Worm (Caenorhabditis elegans) whole organism, mixed stage, embryonic: ENCODE results near the gene crt-1.

Experiments
- ceh-39 ChIP-seq: fragments of 150-350 bp; optimal IDR thresholded peaks from 2 replicates; lab custom pipeline; 2014; ENCODE audit warnings: missing biosample characterization, missing genetic modification characterization
- ceh-43 ChIP-seq: fragments of 200-800 bp; sonication (Bioruptor generic); optimal IDR thresholded peaks from 2 replicates; lab custom pipeline; 2018; ENCODE audit warnings: mild to moderate bottlenecking, missing genetic modification characterization, moderate library complexity, missing compliant biosample characterization
- elt-1 ChIP-seq: sonication (generic microtip); optimal IDR thresholded peaks from 2 replicates; lab custom pipeline; 2017; ENCODE audit warnings: missing genetic modification characterization, mild to moderate bottlenecking, missing compliant biosample characterization, antibody characterized with exemption, moderate library complexity, borderline replicate concordance; ENCODE audit not compliant: insufficient read depth
- elt-3 ChIP-seq: fragments of 150-350 bp; optimal IDR thresholded peaks from 2 replicates; lab custom pipeline; 2014; ENCODE audit warnings: missing biosample characterization, missing genetic modification characterization
- nhr-28 ChIP-seq: fragments of 150-350 bp; optimal IDR thresholded peaks from 2 replicates; lab custom pipeline; 2014; ENCODE audit warnings: missing biosample characterization, missing genetic modification characterization
- nhr-76 ChIP-seq: sonication (generic microtip); optimal IDR thresholded peaks from 2 replicates; lab custom pipeline; 2017; ENCODE audit warnings: missing biosample characterization, missing genetic modification characterization
- ztf-11 ChIP-seq: fragments of 150-350 bp; optimal IDR thresholded peaks from 2 replicates; lab custom pipeline; 2014; ENCODE audit warnings: missing biosample characterization, missing genetic modification characterization

DNA sequence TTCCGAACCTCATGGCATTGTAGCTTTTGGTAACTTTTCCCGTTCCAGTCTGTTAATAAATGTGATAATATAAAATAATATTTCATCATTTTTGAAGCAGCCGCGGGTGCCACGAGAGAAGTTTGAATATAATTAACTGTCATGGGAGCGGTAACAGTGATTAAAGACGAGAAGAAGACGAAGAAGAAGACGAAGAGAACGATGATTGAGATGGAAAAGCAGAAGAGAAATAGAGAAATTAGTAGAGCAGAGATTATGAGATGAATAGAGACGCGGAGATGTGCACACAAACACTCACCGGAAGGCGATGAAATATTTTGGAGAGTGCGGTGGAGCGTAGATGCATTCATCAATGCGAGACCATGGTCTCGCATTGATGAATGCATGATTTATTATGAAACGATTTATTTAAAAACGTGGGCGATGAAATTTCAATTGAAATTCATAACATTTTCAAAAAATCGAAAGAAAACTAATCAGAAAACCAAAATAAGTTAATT lies 47.1 kb downstream of the crt-1 start, which contains the start of gene seip-1:
- TF ChIP-seq ceh-43 (GFP tag; lab: Kevin White, UChicago) (no peak), nhr-76 (tag; lab: Kevin White, UChicago) (no peak), elt-3 (tag; lab: Kevin White, UChicago) (no peak), nhr-28 (tag; lab: Kevin White, UChicago) (no peak), elt-1 (no peak), ztf-11 (no peak), ceh-39 (tag; lab: Kevin White, UChicago) (peak; percentile 54)
